Worm (Caenorhabditis elegans) whole organism, L4/young adult: ENCODE measurements around the gene plst-1.

ENCODE experiments used
- W03F9.2 ChIP-seq: fragments of 150-350 bp; optimal IDR thresholded peaks from 2 replicates; lab custom pipeline; 2014; ENCODE audit warnings: missing biosample characterization, missing genetic modification characterization
- him-1 ChIP-seq: sonication (generic microtip); optimal IDR thresholded peaks from 2 replicates; lab custom pipeline; 2016; ENCODE audit warnings: missing genotype, missing genetic modification reagents, missing genetic modification characterization, missing compliant biosample characterization

DNA sequence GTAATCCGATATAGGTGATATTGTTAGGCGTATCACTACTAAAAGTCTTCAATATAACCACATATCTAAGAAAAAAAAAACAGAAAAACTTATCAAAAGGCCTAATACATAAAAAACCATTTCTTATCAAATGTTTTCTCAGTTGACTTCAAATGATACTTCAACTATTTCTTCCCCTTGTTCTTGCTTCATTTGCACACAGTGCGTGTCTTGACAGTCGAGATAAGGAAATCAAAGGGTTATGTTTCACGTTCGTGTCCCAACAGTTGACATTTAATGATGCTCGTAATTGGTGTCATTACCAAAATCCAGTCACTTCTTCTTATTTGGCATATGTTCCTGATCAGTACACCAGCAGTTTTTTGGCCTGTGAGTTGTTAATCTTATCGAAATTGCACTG lies 22.7 kb upstream of the plst-1 start, which contains the start of gene clec-170:
- TF ChIP-seq him-1 (tag; lab: Kevin White, UChicago) = no peak
- no peak for TF ChIP-seq W03F9.2
